Fruit fly (Drosophila melanogaster) whole organism, embryonic: ENCODE results near the gene parvin.

Experiments used
- Abd-B ChIP-seq: fragments of 200-800 bp; sonication (Bioruptor generic); optimal IDR thresholded peaks from 2 replicates; lab custom pipeline; 2018; ENCODE audit warnings: missing biosample characterization, mild to moderate bottlenecking, missing genetic modification characterization, moderate library complexity
- Ada2b ChIP-seq: fragments of 200-800 bp; sonication (Bioruptor generic); IDR thresholded peaks from 2 replicates; pipeline ENCODE4 v1.3.6; 2022; ENCODE audit warnings: missing biosample characterization, missing genetic modification characterization
- Asciz ChIP-seq: fragments of 200-800 bp; sonication (Bioruptor generic); optimal IDR thresholded peaks from 2 replicates; lab custom pipeline; 2017; ENCODE audit warnings: missing biosample characterization, mild to moderate bottlenecking, missing genetic modification characterization, missing genetic modification reagents
- Atf-2 ChIP-seq: fragments of 200-800 bp; sonication (Bioruptor generic); optimal IDR thresholded peaks from 2 replicates; lab custom pipeline; 2016; ENCODE audit warnings: missing biosample characterization, missing genetic modification characterization
- C15 ChIP-seq: fragments of 200-800 bp; sonication (Bioruptor generic); IDR thresholded peaks from 3 replicates; pipeline ENCODE4 v1.3.6; 2022; ENCODE audit warnings: missing biosample characterization, missing genetic modification characterization
- CG1024 ChIP-seq: fragments of 200-800 bp; sonication (Bioruptor generic); IDR thresholded peaks from 2 replicates; pipeline ENCODE4 v1.3.6; 2022; ENCODE audit warnings: missing biosample characterization, missing genetic modification characterization
- CG11695 ChIP-seq: fragments of 200-800 bp; sonication (Bioruptor generic); IDR thresholded peaks from 3 replicates; pipeline ENCODE4 v1.3.6; 2022; ENCODE audit warnings: missing biosample characterization, missing genetic modification characterization
- CG12659 ChIP-seq: fragments of 200-800 bp; sonication (Bioruptor generic); optimal IDR thresholded peaks from 3 replicates; lab custom pipeline; 2017; ENCODE audit warnings: mild to moderate bottlenecking, missing biosample characterization, missing genetic modification reagents, missing genetic modification characterization
- CG13424 ChIP-seq: fragments of 200-800 bp; sonication (Bioruptor generic); optimal IDR thresholded peaks from 2 replicates; lab custom pipeline; 2019; ENCODE audit warnings: missing biosample characterization, mild to moderate bottlenecking, missing genetic modification characterization, moderate library complexity
- CG13894 ChIP-seq: fragments of 200-800 bp; sonication (Bioruptor generic); optimal IDR thresholded peaks from 3 replicates; lab custom pipeline; 2018; ENCODE audit warnings: missing biosample characterization, mild to moderate bottlenecking, missing genetic modification characterization, moderate library complexity
- CG14860 ChIP-seq: fragments of 200-800 bp; sonication (Bioruptor generic); IDR thresholded peaks from 3 replicates; pipeline ENCODE4 v1.3.6; 2022; ENCODE audit warnings: missing biosample characterization, missing genetic modification characterization; ENCODE audit not compliant: partially characterized antibody
- CG15514 ChIP-seq: fragments of 200-800 bp; sonication (Bioruptor generic); optimal IDR thresholded peaks from 3 replicates; lab custom pipeline; 2017; ENCODE audit warnings: missing biosample characterization, missing genetic modification characterization, mild to moderate bottlenecking, moderate library complexity, missing genetic modification reagents
- CG17385 ChIP-seq: fragments of 200-800 bp; sonication (Bioruptor generic); optimal IDR thresholded peaks from 3 replicates; lab custom pipeline; 2018; ENCODE audit warnings: missing biosample characterization, mild to moderate bottlenecking, missing genetic modification characterization
- CG17802 ChIP-seq: fragments of 200-800 bp; sonication (Bioruptor generic); optimal IDR thresholded peaks from 2 replicates; lab custom pipeline; 2018; ENCODE audit warnings: missing biosample characterization, mild to moderate bottlenecking, missing genetic modification characterization, moderate library complexity
- CG17829 ChIP-seq: fragments of 200-800 bp; optimal IDR thresholded peaks from 2 replicates; lab custom pipeline; 2019; ENCODE audit warnings: missing biosample characterization, mild to moderate bottlenecking, missing genetic modification characterization, moderate library complexity
- CG18011 ChIP-seq: fragments of 200-800 bp; sonication (Bioruptor generic); optimal IDR thresholded peaks from 2 replicates; lab custom pipeline; 2017; ENCODE audit warnings: missing biosample characterization, missing genetic modification characterization, mild to moderate bottlenecking, moderate library complexity, missing genotype
- CG2712 ChIP-seq: fragments of 200-800 bp; optimal IDR thresholded peaks from 3 replicates; lab custom pipeline; 2019; ENCODE audit warnings: missing biosample characterization, mild to moderate bottlenecking, missing genetic modification characterization, moderate library complexity
- CG2889 ChIP-seq: fragments of 200-800 bp; sonication (Bioruptor generic); IDR thresholded peaks from 3 replicates; pipeline ENCODE4 v1.3.6; 2022; ENCODE audit warnings: missing biosample characterization, missing genetic modification characterization
- CG32532 ChIP-seq: fragments of 200-800 bp; sonication (Bioruptor generic); IDR thresholded peaks from 2 replicates; pipeline ENCODE4 v1.3.6; 2022; ENCODE audit warnings: missing biosample characterization, missing genetic modification characterization
- CG33557 ChIP-seq: fragments of 200-800 bp; sonication (Bioruptor generic); optimal IDR thresholded peaks from 2 replicates; lab custom pipeline; 2019; ENCODE audit warnings: missing biosample characterization, mild to moderate bottlenecking, missing genetic modification characterization, moderate library complexity
- CG34376 ChIP-seq: fragments of 200-800 bp; sonication (Bioruptor generic); optimal IDR thresholded peaks from 2 replicates; lab custom pipeline; 2018; ENCODE audit warnings: missing biosample characterization, mild to moderate bottlenecking, missing genetic modification characterization
- CG4424 ChIP-seq: fragments of 200-800 bp; sonication (Bioruptor generic); optimal IDR thresholded peaks from 3 replicates; lab custom pipeline; 2016; ENCODE audit warnings: missing biosample characterization, missing genetic modification characterization
- CG7839 ChIP-seq: fragments of 200-800 bp; sonication (Bioruptor generic); optimal IDR thresholded peaks from 3 replicates; lab custom pipeline; 2018; ENCODE audit warnings: missing biosample characterization, mild to moderate bottlenecking, missing genetic modification characterization, moderate library complexity
- CG9437 ChIP-seq: fragments of 200-800 bp; sonication (Bioruptor generic); optimal IDR thresholded peaks from 2 replicates; lab custom pipeline; 2018; ENCODE audit warnings: missing biosample characterization, mild to moderate bottlenecking, missing genetic modification characterization
- Chrac-16 ChIP-seq: fragments of 200-800 bp; sonication (Bioruptor generic); optimal IDR thresholded peaks from 3 replicates; lab custom pipeline; 2016; ENCODE audit warnings: missing biosample characterization, missing genetic modification characterization
- D19A ChIP-seq: fragments of 200-800 bp; optimal IDR thresholded peaks from 3 replicates; lab custom pipeline; 2019; ENCODE audit warnings: missing biosample characterization, mild to moderate bottlenecking, missing genetic modification characterization, moderate library complexity
- D19B ChIP-seq: fragments of 200-800 bp; sonication (Bioruptor generic); optimal IDR thresholded peaks from 2 replicates; lab custom pipeline; 2017; ENCODE audit warnings: missing biosample characterization, mild to moderate bottlenecking, missing genetic modification characterization
- ERR ChIP-seq: fragments of 200-800 bp; sonication (Bioruptor generic); optimal IDR thresholded peaks from 2 replicates; lab custom pipeline; 2016; ENCODE audit warnings: missing biosample characterization, missing genetic modification characterization
- GATAe ChIP-seq: fragments of 200-800 bp; sonication (Bioruptor generic); conservative IDR thresholded peaks from 2 replicates; pipeline ENCODE4 v1.3.6; 2022; ENCODE audit warnings: missing biosample characterization, missing genetic modification characterization
- Hsf ChIP-seq: fragments of 200-800 bp; sonication (Bioruptor generic); optimal IDR thresholded peaks from 3 replicates; lab custom pipeline; 2016; ENCODE audit warnings: missing biosample characterization, missing genetic modification characterization
- Lhr ChIP-seq: fragments of 200-800 bp; sonication (Bioruptor generic); optimal IDR thresholded peaks from 3 replicates; lab custom pipeline; 2017; ENCODE audit warnings: mild to moderate bottlenecking, missing biosample characterization, missing genetic modification reagents, missing genetic modification characterization
- NC2β ChIP-seq: fragments of 200-800 bp; sonication (Bioruptor generic); optimal IDR thresholded peaks from 2 replicates; lab custom pipeline; 2016; ENCODE audit warnings: missing biosample characterization, missing genetic modification characterization
- NFAT ChIP-seq: fragments of 200-800 bp; sonication (Bioruptor generic); IDR thresholded peaks from 2 replicates; pipeline ENCODE4 v1.3.6; 2022; ENCODE audit warnings: missing biosample characterization, missing genetic modification characterization
- Nf-YA ChIP-seq: fragments of 200-800 bp; sonication (Bioruptor generic); IDR thresholded peaks from 2 replicates; pipeline ENCODE4 v1.3.6; 2022; ENCODE audit warnings: missing biosample characterization, missing genetic modification characterization
- Pdp1 ChIP-seq, 2 experiments: fragments of 200-800 bp; sonication (Bioruptor generic); optimal IDR thresholded peaks; 3 replicates each; lab custom pipeline; 2016; ENCODE audit warnings: missing biosample characterization in 2 of 2, missing genetic modification characterization in 2 of 2, mild to moderate bottlenecking in 1 of 2, moderate library complexity in 1 of 2
- Six4 ChIP-seq: fragments of 200-800 bp; sonication (Bioruptor generic); optimal IDR thresholded peaks from 2 replicates; lab custom pipeline; 2016; ENCODE audit warnings: missing biosample characterization, missing genetic modification characterization
- Stat92E ChIP-seq, 3 experiments: fragments of >200 bp in 2 of 3; fragments of 200-800 bp in 1 of 3; sonication (Bioruptor generic) in 1 of 3; optimal IDR thresholded peaks; 2 replicates each; lab custom pipeline; 2017 to 2019; ENCODE audit warnings: missing biosample characterization in 3 of 3, missing genetic modification characterization in 3 of 3, mild to moderate bottlenecking in 1 of 3, moderate library complexity in 1 of 3
- YL-1 ChIP-seq: fragments of 200-800 bp; sonication (Bioruptor generic); optimal IDR thresholded peaks from 3 replicates; lab custom pipeline; 2017; ENCODE audit warnings: missing biosample characterization, mild to moderate bottlenecking, missing genetic modification characterization
- ara ChIP-seq: fragments of 200-800 bp; sonication (Bioruptor generic); IDR thresholded peaks from 2 replicates; pipeline ENCODE4 v1.3.6; 2022; ENCODE audit warnings: missing biosample characterization, missing genetic modification characterization
- bcd ChIP-seq: fragments of 200-800 bp; sonication (Bioruptor generic); optimal IDR thresholded peaks from 2 replicates; lab custom pipeline; 2017; ENCODE audit warnings: missing biosample characterization, mild to moderate bottlenecking, missing genetic modification characterization
- dpn ChIP-seq, 2 experiments: fragments of 200-800 bp; sonication (Bioruptor generic); optimal IDR thresholded peaks; 3 replicates each; lab custom pipeline; 2016; ENCODE audit warnings: missing biosample characterization in 2 of 2, missing genetic modification characterization in 2 of 2
- esg ChIP-seq: fragments of 200-800 bp; sonication (Bioruptor generic); conservative IDR thresholded peaks from 2 replicates; pipeline ENCODE4 v1.3.6; 2022; ENCODE audit warnings: missing biosample characterization, missing genetic modification characterization
- maf-S ChIP-seq: fragments of 200-800 bp; sonication (Bioruptor generic); optimal IDR thresholded peaks from 2 replicates; lab custom pipeline; 2016; ENCODE audit warnings: missing biosample characterization, missing genetic modification characterization
- odd ChIP-seq: fragments of 200-800 bp; sonication (Bioruptor generic); optimal IDR thresholded peaks from 2 replicates; lab custom pipeline; 2017; ENCODE audit warnings: missing biosample characterization, mild to moderate bottlenecking, missing genetic modification characterization
- peb ChIP-seq: fragments of 200-800 bp; sonication (Bioruptor generic); IDR thresholded peaks from 2 replicates; pipeline ENCODE4 v1.3.6; 2022; ENCODE audit warnings: missing biosample characterization, missing genetic modification characterization
- psq ChIP-seq: fragments of 200-800 bp; sonication (Bioruptor generic); optimal IDR thresholded peaks from 2 replicates; lab custom pipeline; 2017; ENCODE audit warnings: missing biosample characterization, missing genetic modification characterization
- ranshi ChIP-seq: fragments of 200-800 bp; sonication (Bioruptor generic); IDR thresholded peaks from 2 replicates; pipeline ENCODE4 v1.3.6; 2022; ENCODE audit warnings: missing biosample characterization, missing genetic modification characterization
- salm ChIP-seq: fragments of 200-800 bp; sonication (Bioruptor generic); optimal IDR thresholded peaks from 2 replicates; lab custom pipeline; 2018; ENCODE audit warnings: missing biosample characterization, mild to moderate bottlenecking, missing genetic modification characterization
- sim ChIP-seq: fragments of 200-800 bp; sonication (Bioruptor generic); IDR thresholded peaks from 2 replicates; pipeline ENCODE4 v1.3.6; 2022; ENCODE audit warnings: missing biosample characterization, missing genetic modification characterization
- slp2 ChIP-seq: fragments of 200-800 bp; sonication (Bioruptor generic); optimal IDR thresholded peaks from 2 replicates; lab custom pipeline; 2016; ENCODE audit warnings: missing biosample characterization, missing genetic modification characterization
- yki ChIP-seq: fragments of >200 bp; optimal IDR thresholded peaks from 3 replicates; lab custom pipeline; 2018

parvin gene

dm6 chrX:19744003-19744488 is 1.8 kb upstream of the parvin start, which contains the start of the genes CG18809, COX6B, CG33932 and Rpp20 (continued):
- peak; percentile 71 for TF ChIP-seq maf-S
- peak; percentile 27 for TF ChIP-seq Atf-2 (GFP tag; lab: Kevin White, UChicago)
- TF ChIP-seq CG15514 (GFP tag; lab: Kevin White, UChicago): peak; percentile 89
- TF ChIP-seq C15 (GFP tag; lab: Robert Waterston, UW): no peak
- TF ChIP-seq Ada2b: no peak
- peak; percentile 65; the same call in 1 of the 2 replicates for TF ChIP-seq ara
- peak; percentile 61 for TF ChIP-seq ranshi (GFP tag; lab: Robert Waterston, UW)
- no peak for TF ChIP-seq D19A (tag; lab: Kevin White, UChicago)
- peak; percentile 59 for TF ChIP-seq CG34376
- peak; percentile 73 for TF ChIP-seq Hsf
- peak; percentile 67 to 78 for TF ChIP-seq dpn (GFP tag; optimal IDR thresholded peaks at IDR 0.05; lab: Kevin White, UChicago)
- TF ChIP-seq CG9437: no peak
- no peak for TF ChIP-seq Six4 (GFP tag; lab: Kevin White, UChicago)
- TF ChIP-seq CG13424 (tag; lab: Kevin White, UChicago): peak; percentile 30
- peak; percentile 78 for TF ChIP-seq ERR (GFP tag; lab: Kevin White, UChicago)
- no peak for TF ChIP-seq GATAe (GFP tag; lab: Robert Waterston, UW)
- TF ChIP-seq peb (GFP tag; lab: Robert Waterston, UW): no peak
- TF ChIP-seq CG11695: no peak
- peak; percentile 72 for TF ChIP-seq CG17829 (tag; lab: Kevin White, UChicago)
- no peak for TF ChIP-seq odd (GFP tag; lab: Kevin White, UChicago)
- TF ChIP-seq Asciz (GFP tag; lab: Kevin White, UChicago): no peak
- no peak for TF ChIP-seq CG2889
- no peak for TF ChIP-seq D19B (GFP tag; lab: Kevin White, UChicago)
- peak; percentile 25; the same call in 1 of the 2 replicates for TF ChIP-seq CG1024 (GFP tag; lab: Robert Waterston, UW)
- no peak for TF ChIP-seq CG33557
- 0 out of 2 replicates have a peak, but pooled peaks have one; percentile 18 for TF ChIP-seq Nf-YA (GFP tag; lab: Robert Waterston, UW)
- no peak for TF ChIP-seq sim (GFP tag; lab: Robert Waterston, UW)
- peak; percentile 86 for TF ChIP-seq CG14860
- TF ChIP-seq CG18011: peak; percentile 17
- peak; percentile 72 for TF ChIP-seq NFAT (GFP tag; lab: Robert Waterston, UW)
- peak; percentile 42 for TF ChIP-seq CG17385 (GFP tag; lab: Kevin White, UChicago)
- TF ChIP-seq CG17802: peak; percentile 7
- no peak for TF ChIP-seq CG7839 (tag; lab: Kevin White, UChicago)
- no peak for TF ChIP-seq esg
- peak; percentile 38 to 96 for TF ChIP-seq Pdp1 (GFP tag; optimal IDR thresholded peaks at IDR 0.05; lab: Kevin White, UChicago)
- TF ChIP-seq psq: no peak
- peak; percentile 61 for TF ChIP-seq CG2712 (tag; lab: Kevin White, UChicago)
- TF ChIP-seq CG12659: peak; percentile 92
- peak; percentile 40 for TF ChIP-seq Chrac-16 (GFP tag; lab: Kevin White, UChicago)
- no peak for TF ChIP-seq yki (lab: Kevin White, UChicago)
- no peak for TF ChIP-seq salm (tag; lab: Kevin White, UChicago)
- peak; percentile 73 for TF ChIP-seq CG32532
- TF ChIP-seq YL-1: peak; percentile 94
- peak; percentile 74 for TF ChIP-seq bcd (GFP tag; lab: Kevin White, UChicago)
- peak in 1 of 3 experiments; percentile 54 for TF ChIP-seq Stat92E (GFP tag; optimal IDR thresholded peaks at IDR 0.05; lab: Kevin White, UChicago)
- TF ChIP-seq CG4424 (GFP tag; lab: Kevin White, UChicago): peak; percentile 50
- peak; percentile 74 for TF ChIP-seq Lhr
- peak; percentile 81 for TF ChIP-seq CG13894
- TF ChIP-seq slp2: no peak
- TF ChIP-seq NC2β (GFP tag; lab: Kevin White, UChicago): peak; percentile 86
- no peak for TF ChIP-seq Abd-B (GFP tag; lab: Kevin White, UChicago)
